Fruit fly (Drosophila melanogaster) whole organism, prepupa: Measurements from ENCODE around the gene TfIIFalpha.

Source experiments
- CG15336 ChIP-seq: fragments of 200-800 bp; sonication (Bioruptor generic); IDR thresholded peaks from 2 replicates; pipeline ENCODE4 v1.3.6; 2022; ENCODE audit warnings: missing biosample characterization, missing genetic modification characterization
- CG1621 ChIP-seq: fragments of 200-800 bp; sonication (Bioruptor generic); optimal IDR thresholded peaks from 3 replicates; lab custom pipeline; 2018; ENCODE audit warnings: missing biosample characterization, mild to moderate bottlenecking, missing genetic modification characterization
- CG3919 ChIP-seq: fragments of 200-800 bp; sonication (Bioruptor generic); optimal IDR thresholded peaks from 3 replicates; lab custom pipeline; 2016; ENCODE audit warnings: missing biosample characterization, missing genetic modification characterization
- CG4318 ChIP-seq: fragments of 200-800 bp; sonication (Bioruptor generic); optimal IDR thresholded peaks from 3 replicates; lab custom pipeline; 2017; ENCODE audit warnings: missing biosample characterization, mild to moderate bottlenecking, missing genetic modification characterization
- CG6276 ChIP-seq: fragments of 200-800 bp; sonication (Bioruptor generic); optimal IDR thresholded peaks from 2 replicates; lab custom pipeline; 2017; ENCODE audit warnings: missing biosample characterization, mild to moderate bottlenecking, missing genetic modification characterization
- CG8119 ChIP-seq: fragments of 200-800 bp; sonication (Bioruptor generic); IDR thresholded peaks from 3 replicates; pipeline ENCODE4 v1.3.6; 2022; ENCODE audit warnings: missing biosample characterization, missing genetic modification characterization
- Eip78C ChIP-seq: fragments of 200-800 bp; sonication (Bioruptor generic); peaks from one replicate; lab custom pipeline; 2016; ENCODE audit warnings: missing biosample characterization, missing genetic modification characterization
- Hr39 ChIP-seq: fragments of 200-800 bp; sonication (Bioruptor generic); optimal IDR thresholded peaks from 2 replicates; lab custom pipeline; 2016; ENCODE audit warnings: missing biosample characterization, missing genetic modification characterization
- Hr4 ChIP-seq: fragments of 200-800 bp; sonication (Bioruptor generic); optimal IDR thresholded peaks from 3 replicates; lab custom pipeline; 2016; ENCODE audit warnings: missing biosample characterization, missing genetic modification characterization
- dsx ChIP-seq: fragments of 200-800 bp; optimal IDR thresholded peaks from 3 replicates; lab custom pipeline; 2019; ENCODE audit warnings: missing biosample characterization, mild to moderate bottlenecking, missing genetic modification characterization, moderate library complexity; ENCODE audit not compliant: poor library complexity, severe bottlenecking
- eg ChIP-seq: fragments of 200-800 bp; sonication (Bioruptor generic); IDR thresholded peaks from 3 replicates; pipeline ENCODE4 v1.3.6; 2022; ENCODE audit warnings: missing biosample characterization, missing genetic modification characterization
- svp ChIP-seq: fragments of 200-800 bp; sonication (Bioruptor generic); peaks from one replicate; lab custom pipeline; 2016; ENCODE audit warnings: missing biosample characterization, missing genetic modification characterization

DNA sequence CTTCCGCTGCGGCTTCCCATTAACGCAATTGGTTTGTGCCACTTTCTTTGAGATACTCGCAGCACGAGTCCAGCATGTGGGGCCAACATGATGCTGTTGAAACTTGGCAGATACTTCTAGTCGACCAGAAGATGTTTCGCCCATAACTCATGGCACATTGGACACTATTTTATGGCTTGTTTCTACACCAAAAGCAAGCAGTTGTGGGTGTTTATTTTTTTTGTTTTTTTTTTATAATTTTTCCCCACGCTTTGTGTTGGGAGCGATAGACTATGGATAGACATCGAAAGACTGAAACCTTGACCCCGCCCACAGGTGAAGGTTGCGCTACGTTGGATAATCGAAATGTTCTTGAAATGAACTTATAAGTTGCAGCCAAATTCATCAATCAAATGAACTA lies 19.5 kb downstream of the TfIIFalpha start:
- TF ChIP-seq CG6276 (no peak), svp (GFP tag; lab: Kevin White, UChicago) (no peak), CG3919 (GFP tag; lab: Kevin White, UChicago) (no peak), CG1621 (tag; lab: Kevin White, UChicago) (no peak), Eip78C (GFP tag; lab: Kevin White, UChicago) (no peak), CG8119 (GFP tag; lab: Robert Waterston, UW) (no peak), Hr4 (GFP tag; lab: Kevin White, UChicago) (no peak), eg (GFP tag; lab: Robert Waterston, UW) (no peak), dsx (GFP tag; lab: Kevin White, UChicago) (no peak), CG15336 (GFP tag; lab: Robert Waterston, UW) (no peak), Hr39 (GFP tag; lab: Kevin White, UChicago) (no peak), CG4318 (GFP tag; lab: Kevin White, UChicago) (no peak)
